Worm (Caenorhabditis elegans): ENCODE measurements around the gene srx-6.
"Not testable (repeated sequence)": the region's sequence is repeated elsewhere in the genome, so short reads cannot be mapped to it uniquely, and the experiment has no call there.

Gene srx-6

ce11 chrV:7320909-7321308, 7.8 kb upstream of the srx-6 start, which contains the start of gene lmd-4:
lmd-4 (minus strand) TSS chrV:7321009.
- TF ChIP-seq pax-1 (tag; optimal IDR thresholded peaks at IDR 0.05) = no peak
- no peak for TF ChIP-seq zip-5 (tag; optimal IDR thresholded peaks at IDR 0.05)
- TF ChIP-seq hlh-6 (tag; optimal IDR thresholded peaks at IDR 0.05) = no peak
- TF ChIP-seq tbx-2 (tag; optimal IDR thresholded peaks at IDR 0.05) = no peak
- TF ChIP-seq eyg-1 (tag; optimal IDR thresholded peaks at IDR 0.05) = no peak
- TF ChIP-seq hlh-13 (GFP tag; optimal IDR thresholded peaks at IDR 0.05) = no peak
- TF ChIP-seq pag-3 (tag; optimal IDR thresholded peaks at IDR 0.05; ENCODE audit: borderline replicate concordance) = no peak

DNA sequence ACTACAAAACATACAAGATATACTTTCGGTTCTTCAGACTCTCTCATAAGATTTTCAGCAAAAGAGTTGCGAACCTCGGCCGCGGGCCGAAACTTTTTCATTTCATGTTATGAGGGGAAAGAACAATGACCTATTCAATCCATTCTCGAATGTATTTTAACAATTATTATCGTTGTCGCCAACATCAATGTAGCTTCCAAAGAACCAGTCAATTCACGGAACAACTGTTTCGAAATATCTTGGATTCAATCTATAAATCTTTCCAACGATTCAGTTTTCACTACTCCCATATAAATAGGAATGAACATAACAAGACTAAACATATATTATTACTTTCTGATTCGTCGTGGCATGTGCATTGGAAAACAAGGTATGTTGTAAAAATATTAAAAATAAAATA, 6.0 kb downstream of the srx-6 start, which contains the start of gene F07G11.1:
Gene F07G11.1 (plus strand): TSS at position 301 of the 400 bp plus-strand sequence.
- TF ChIP-seq syd-9 (tag; optimal IDR thresholded peaks at IDR 0.05) (no peak), unc-55 (GFP tag; optimal IDR thresholded peaks at IDR 0.05) (no peak), sox-4 (tag; optimal IDR thresholded peaks at IDR 0.05) (no peak), F13H6.1 (tag; optimal IDR thresholded peaks at IDR 0.05) (no peak)

ce11 chrV:7304506-7304905, 8.6 kb downstream of the srx-6 start, which contains the start of gene F07G11.2:
F07G11.2 (plus strand) TSS chrV:7304806.
- TF ChIP-seq nhr-11 (tag; optimal IDR thresholded peaks at IDR 0.05); odd-2 (tag; optimal IDR thresholded peaks at IDR 0.05); unc-3 (GFP tag; conservative IDR thresholded peaks at IDR 0.05); unc-3 (tag; optimal IDR thresholded peaks at IDR 0.05): not testable (repeated sequence)

ce11 chrV:7298463-7298862, 14.7 kb downstream of the srx-6 start, which contains the start of gene F07G11.3:
F07G11.3 (plus strand) TSS chrV:7298763.
- TF ChIP-seq unc-42 (tag; optimal IDR thresholded peaks at IDR 0.05) = no peak
- no peak for TF ChIP-seq hlh-15 (tag; optimal IDR thresholded peaks at IDR 0.05)
- TF ChIP-seq hlh-30 (tag; optimal IDR thresholded peaks at IDR 0.05; ENCODE audit: insufficient read depth) = no peak
- no peak for TF ChIP-seq fkh-6 (tag; optimal IDR thresholded peaks at IDR 0.05)
- no peak for TF ChIP-seq ztf-16 (tag; optimal IDR thresholded peaks at IDR 0.05)
- TF ChIP-seq elt-4 (tag; optimal IDR thresholded peaks at IDR 0.05) = no peak

- TF ChIP-seq Y22D7AL.16 (tag; optimal IDR thresholded peaks at IDR 0.05) = no peak
- TF ChIP-seq fax-1 (tag; optimal IDR thresholded peaks at IDR 0.05) = no peak
- no peak for TF ChIP-seq zip-5 (tag; optimal IDR thresholded peaks at IDR 0.05)
- no peak for TF ChIP-seq lin-11 (tag; optimal IDR thresholded peaks at IDR 0.05)
- no peak for TF ChIP-seq ceh-19 (GFP tag; optimal IDR thresholded peaks at IDR 0.05)
- no peak for TF ChIP-seq F13H6.1 (tag; optimal IDR thresholded peaks at IDR 0.05)
- TF ChIP-seq ceh-6 (GFP tag; optimal IDR thresholded peaks at IDR 0.05) = no peak
- no peak for TF ChIP-seq pax-1 (tag; optimal IDR thresholded peaks at IDR 0.05)
- no peak for TF ChIP-seq unc-86 (tag; optimal IDR thresholded peaks at IDR 0.05)
- no peak for TF ChIP-seq nhr-232 (tag; optimal IDR thresholded peaks at IDR 0.05)
- no peak for TF ChIP-seq ceh-18 (tag; optimal IDR thresholded peaks at IDR 0.05)
- TF ChIP-seq ceh-2 (tag; optimal IDR thresholded peaks at IDR 0.05) = no peak
- no peak for TF ChIP-seq lim-6 (tag; optimal IDR thresholded peaks at IDR 0.05)
- TF ChIP-seq sdc-2 (tag; optimal IDR thresholded peaks at IDR 0.05) = no peak
- TF ChIP-seq npax-4 (tag; optimal IDR thresholded peaks at IDR 0.05) = no peak
- no peak for TF ChIP-seq elt-2 (tag; optimal IDR thresholded peaks at IDR 0.05)
- no peak for TF ChIP-seq pqm-1 (tag; optimal IDR thresholded peaks at IDR 0.05)
These were observed 15.9 kb downstream of the srx-6 start, which contains the start of gene srj-32 for ce11 chrV:7297263-7297662. srj-32 (minus strand) TSS chrV:7297363.

DNA sequence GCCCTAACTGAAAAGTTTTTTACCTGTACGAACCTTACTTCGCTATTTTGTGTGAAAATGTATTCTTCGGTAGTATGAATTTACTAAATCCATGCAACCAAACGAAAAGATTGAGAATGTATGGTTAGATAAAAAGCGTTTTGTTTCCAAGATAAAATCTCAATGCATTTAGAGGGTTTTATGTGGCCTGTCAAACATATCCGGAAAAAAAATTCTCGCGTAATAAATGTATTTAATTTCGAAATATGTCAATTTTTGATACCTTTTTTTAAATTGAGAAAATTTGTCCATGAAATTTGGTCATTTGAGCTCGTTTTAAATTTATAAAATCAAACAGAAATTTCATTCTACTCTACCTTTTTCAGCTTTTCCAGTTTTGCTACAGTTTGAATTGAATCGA, 17.9 kb downstream of the srx-6 start, which contains the start of gene F07G11.4:
Gene F07G11.4 (minus strand): TSS at position 101 of the 400 bp plus-strand sequence.
- TF ChIP-seq syd-9 (tag; optimal IDR thresholded peaks at IDR 0.05) = no peak
- no peak for TF ChIP-seq ahr-1 (tag; optimal IDR thresholded peaks at IDR 0.05)
- TF ChIP-seq T23F11.4 (GFP tag; optimal IDR thresholded peaks at IDR 0.05) = no peak
- TF ChIP-seq sdc-2 (tag; optimal IDR thresholded peaks at IDR 0.05) = no peak
- TF ChIP-seq mec-3 (tag; optimal IDR thresholded peaks at IDR 0.05; ENCODE audit: borderline replicate concordance) = no peak
- no peak for TF ChIP-seq sox-4 (tag; optimal IDR thresholded peaks at IDR 0.05)
- no peak for TF ChIP-seq K02D7.2 (tag; optimal IDR thresholded peaks at IDR 0.05)
- TF ChIP-seq ceh-45 (GFP tag; IDR thresholded peaks at IDR 0.05) = no peak
- no peak for TF ChIP-seq eyg-1 (tag; optimal IDR thresholded peaks at IDR 0.05)
- TF ChIP-seq ceh-14 (tag; optimal IDR thresholded peaks at IDR 0.05) = no peak
- TF ChIP-seq unc-55 (GFP tag; optimal IDR thresholded peaks at IDR 0.05) = no peak
- no peak for TF ChIP-seq npax-4 (tag; optimal IDR thresholded peaks at IDR 0.05)
- no peak for TF ChIP-seq K09A11.1 (tag; optimal IDR thresholded peaks at IDR 0.05; ENCODE audit: insufficient read depth)
- no peak for TF ChIP-seq dmd-4 (tag; optimal IDR thresholded peaks at IDR 0.05; ENCODE audit: borderline replicate concordance)

Data from whole organism, late embryonic.